Worm (Caenorhabditis elegans) whole organism, late embryonic: Measurements from ENCODE around the gene hot-9.

Experiments
- ceh-31 ChIP-seq: sonication (generic microtip); optimal IDR thresholded peaks from 2 replicates; lab custom pipeline; 2016; ENCODE audit warnings: missing genetic modification characterization, missing compliant biosample characterization
- pha-4 ChIP-seq: fragments of 150-350 bp; optimal IDR thresholded peaks from 2 replicates; lab custom pipeline; 2018; ENCODE audit warnings: missing biosample characterization, missing genetic modification reagents, missing genetic modification characterization

ce11 chrIV:5020533-5020932, 24.8 kb downstream of the hot-9 start, which contains the start of gene T28H11.8:
- TF ChIP-seq pha-4 (tag; lab: Kevin White, UChicago) (no peak), ceh-31 (tag; lab: Kevin White, UChicago) (no peak)
